Worm (Caenorhabditis elegans) whole organism, L3 larva: Measurements from ENCODE around the gene lgc-56.

ENCODE experiments used
- ceh-9 ChIP-seq: sonication (generic microtip); optimal IDR thresholded peaks from 2 replicates; lab custom pipeline; 2018; ENCODE audit warnings: missing biosample characterization, missing genetic modification characterization
- daf-12 ChIP-seq: fragments of 150-350 bp; optimal IDR thresholded peaks from 2 replicates; lab custom pipeline; 2014; ENCODE audit warnings: missing biosample characterization, missing genetic modification reagents, missing genetic modification characterization
- lin-39 ChIP-seq: fragments of 150-350 bp; optimal IDR thresholded peaks from 2 replicates; lab custom pipeline; 2018; ENCODE audit warnings: missing biosample characterization, missing genetic modification reagents, missing genetic modification characterization
- nfya-1 ChIP-seq: sonication (generic microtip); optimal IDR thresholded peaks from 2 replicates; lab custom pipeline; 2017; ENCODE audit warnings: missing genetic modification characterization, mild to moderate bottlenecking, missing compliant biosample characterization, antibody characterized with exemption, moderate library complexity; ENCODE audit not compliant: insufficient read depth
- nhr-11 ChIP-seq: fragments of 150-350 bp; optimal IDR thresholded peaks from 2 replicates; lab custom pipeline; 2014; ENCODE audit warnings: missing biosample characterization, missing genetic modification characterization
- nhr-237 ChIP-seq: fragments of 150-350 bp; optimal IDR thresholded peaks from 2 replicates; lab custom pipeline; 2014; ENCODE audit warnings: missing biosample characterization, missing genetic modification characterization
- skn-1 ChIP-seq: fragments of 150-350 bp; optimal IDR thresholded peaks from 2 replicates; lab custom pipeline; 2014; ENCODE audit warnings: missing biosample characterization, missing genetic modification characterization

- TF ChIP-seq daf-12 (tag; lab: Kevin White, UChicago) (no peak), nfya-1 (tag; lab: Kevin White, UChicago) (no peak), ceh-9 (tag; lab: Kevin White, UChicago) (no peak), skn-1 (tag; lab: Kevin White, UChicago) (no peak), nhr-237 (tag; lab: Kevin White, UChicago) (no peak), lin-39 (tag; lab: Kevin White, UChicago) (no peak), nhr-11 (tag; lab: Kevin White, UChicago) (no peak)
Observed at ce11 chrII:5150829-5151228, 20.6 kb downstream of the lgc-56 start, which contains the start of gene srb-16.
